Fruit fly (Drosophila melanogaster): ENCODE data around the gene CG5245.

Gene CG5245

DNA sequence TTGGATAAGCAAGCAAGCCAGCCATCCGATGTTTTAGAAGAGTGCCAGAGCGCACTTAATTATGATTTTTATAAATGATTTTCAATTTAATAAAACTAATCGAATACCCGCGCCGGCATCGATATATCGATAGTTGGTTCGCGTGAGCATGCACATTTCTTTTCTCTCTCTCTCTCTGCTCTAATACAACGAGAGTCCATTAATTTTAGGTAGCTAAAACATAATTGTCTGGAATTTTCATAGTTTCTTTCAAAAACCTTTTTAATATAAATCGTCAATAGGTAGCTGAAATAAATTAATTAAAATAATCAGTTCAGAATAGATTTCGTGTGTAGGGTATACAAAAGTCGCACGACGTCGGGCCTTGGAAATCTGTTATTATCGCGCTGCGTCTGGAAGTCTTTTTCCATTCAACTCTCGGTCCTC lies 19.5 kb downstream of the CG5245 start, which contains the start of gene CG18549 (continued):
- peak; percentile 100 for TF ChIP-seq CG12391 (tag; optimal IDR thresholded peaks at IDR 0.05)
- peak; percentile 100 for TF ChIP-seq seq (GFP tag; IDR thresholded peaks at IDR 0.05)
- TF ChIP-seq Nf-YA (GFP tag; IDR thresholded peaks at IDR 0.05), result peak; percentile 100
- no peak for TF ChIP-seq D (optimal IDR thresholded peaks at IDR 0.05)
- peak; percentile 100 for TF ChIP-seq D (GFP tag; optimal IDR thresholded peaks at IDR 0.05)
- no peak for TF ChIP-seq sc (optimal IDR thresholded peaks at IDR 0.05)
- peak; percentile 100 for TF ChIP-seq sc (GFP tag; optimal IDR thresholded peaks at IDR 0.05)
- peak; percentile 99 for TF ChIP-seq Atf3 (GFP tag; optimal IDR thresholded peaks at IDR 0.05)
- TF ChIP-seq wek (GFP tag; optimal IDR thresholded peaks at IDR 0.05), result peak; percentile 98
- peak; percentile 99 for TF ChIP-seq CG13123 (GFP tag; optimal IDR thresholded peaks at IDR 0.05)
- TF ChIP-seq CG8089 (GFP tag; optimal IDR thresholded peaks at IDR 0.05), result peak; percentile 99
- peak; percentile 99 for TF ChIP-seq Ravus (GFP tag; IDR thresholded peaks at IDR 0.05)
- peak; percentile 99 for TF ChIP-seq CG8944 (GFP tag; optimal IDR thresholded peaks at IDR 0.05)
- peak; percentile 100 for TF ChIP-seq Max (GFP tag; optimal IDR thresholded peaks at IDR 0.05)
- no peak for TF ChIP-seq Hr39 (optimal IDR thresholded peaks at IDR 0.05)
- peak; percentile 99 for TF ChIP-seq CG10462 (GFP tag; optimal IDR thresholded peaks at IDR 0.05)
- TF ChIP-seq fd3F (GFP tag; optimal IDR thresholded peaks at IDR 0.05), result peak; percentile 99
- peak; percentile 65 for TF ChIP-seq vnd (GFP tag; IDR thresholded peaks at IDR 0.05; ENCODE audit: partially characterized antibody)
- TF ChIP-seq bbx (GFP tag; IDR thresholded peaks at IDR 0.05; ENCODE audit: partially characterized antibody), result peak; percentile 76
- peak; percentile 99 for TF ChIP-seq CG18476 (GFP tag; optimal IDR thresholded peaks at IDR 0.05)
- TF ChIP-seq Sox102F (GFP tag; optimal IDR thresholded peaks at IDR 0.05), result peak; percentile 100
- TF ChIP-seq bab2 (GFP tag; optimal IDR thresholded peaks at IDR 0.05), result peak; percentile 100
- TF ChIP-seq NC2α (GFP tag; optimal IDR thresholded peaks at IDR 0.05), result peak; percentile 99
- peak; percentile 96 for TF ChIP-seq CG17186 (GFP tag; optimal IDR thresholded peaks at IDR 0.05)
- peak; percentile 98 for TF ChIP-seq E2f2 (GFP tag; IDR thresholded peaks at IDR 0.05)
- peak; percentile 99 for TF ChIP-seq CG6272 (GFP tag; IDR thresholded peaks at IDR 0.05)
- peak; percentile 65 for TF ChIP-seq CG14860 (GFP tag; IDR thresholded peaks at IDR 0.05; ENCODE audit: partially characterized antibody)
- peak; percentile 100 for TF ChIP-seq dmrt11E (tag; optimal IDR thresholded peaks at IDR 0.05)
- TF ChIP-seq mirr (GFP tag; optimal IDR thresholded peaks at IDR 0.05), result peak; percentile 99
- TF ChIP-seq CG42726 (GFP tag; IDR thresholded peaks at IDR 0.05; ENCODE audit: partially characterized antibody), result peak; percentile 5; the same call in 1 of the 2 replicates
- TF ChIP-seq ci (GFP tag; IDR thresholded peaks at IDR 0.05), result peak; percentile 100
- peak; percentile 98 for TF ChIP-seq trem (tag; optimal IDR thresholded peaks at IDR 0.05)
- peak; percentile 98 for TF ChIP-seq ERR (GFP tag; optimal IDR thresholded peaks at IDR 0.05)
- peak; percentile 100 for TF ChIP-seq ranshi (GFP tag; IDR thresholded peaks at IDR 0.05)
- TF ChIP-seq CG12744 (GFP tag; optimal IDR thresholded peaks at IDR 0.05), result peak; percentile 99
- peak; percentile 100 for TF ChIP-seq CG30403 (GFP tag; optimal IDR thresholded peaks at IDR 0.05)
- TF ChIP-seq lov (optimal IDR thresholded peaks at IDR 0.05), result no peak
- peak; percentile 100 for TF ChIP-seq lov (GFP tag; IDR thresholded peaks at IDR 0.05)
- peak; percentile 99 for TF ChIP-seq Six4 (GFP tag; optimal IDR thresholded peaks at IDR 0.05)
- TF ChIP-seq B-H2 (GFP tag; optimal IDR thresholded peaks at IDR 0.05), result peak; percentile 99
- no peak; the same call in 2 of the 3 replicates for TF ChIP-seq mld (GFP tag; IDR thresholded peaks at IDR 0.05; ENCODE audit: partially characterized antibody)
- peak; percentile 99 for TF ChIP-seq dimm (GFP tag; IDR thresholded peaks at IDR 0.05)
- TF ChIP-seq CG11560 (tag; IDR thresholded peaks at IDR 0.05), result peak; percentile 97
- TF ChIP-seq CG4820 (GFP tag; optimal IDR thresholded peaks at IDR 0.05), result peak; percentile 99
- peak; percentile 71 for TF ChIP-seq CG15479 (GFP tag; optimal IDR thresholded peaks at IDR 0.05)
- TF ChIP-seq tna (GFP tag; IDR thresholded peaks at IDR 0.05; ENCODE audit: partially characterized antibody), result peak; percentile 62
- TF ChIP-seq ems (GFP tag; optimal IDR thresholded peaks at IDR 0.05), result peak; percentile 100
- peak; percentile 92 for TF ChIP-seq CG3163 (GFP tag; optimal IDR thresholded peaks at IDR 0.05)
- peak; percentile 100 for TF ChIP-seq sqz (GFP tag; optimal IDR thresholded peaks at IDR 0.05)
- TF ChIP-seq sug (tag; optimal IDR thresholded peaks at IDR 0.05), result peak; percentile 99
- peak; percentile 100 for TF ChIP-seq CG17829 (tag; optimal IDR thresholded peaks at IDR 0.05)
- TF ChIP-seq Taf1 (GFP tag; IDR thresholded peaks at IDR 0.05), result peak; percentile 98

All from whole organism, embryonic.